Worm (Caenorhabditis elegans) whole organism, L2 larva: ENCODE measurements around the gene cut-1.

Experiments used
- C34F6.9 ChIP-seq: fragments of 150-350 bp; optimal IDR thresholded peaks from 2 replicates; lab custom pipeline; 2014; ENCODE audit warnings: missing biosample characterization, missing genetic modification characterization
- F13H6.1 ChIP-seq: sonication (generic microtip); optimal IDR thresholded peaks from 2 replicates; lab custom pipeline; 2016; ENCODE audit warnings: missing genetic modification characterization, missing compliant biosample characterization
- R02D3.7 ChIP-seq: fragments of 150-350 bp; optimal IDR thresholded peaks from 2 replicates; lab custom pipeline; 2014; ENCODE audit warnings: missing biosample characterization, missing genetic modification characterization
- Y55F3AM.14 ChIP-seq: fragments of 200-800 bp; sonication (Bioruptor generic); optimal IDR thresholded peaks from 2 replicates; lab custom pipeline; 2018; ENCODE audit warnings: mild to moderate bottlenecking, missing genetic modification characterization, missing compliant biosample characterization
- ZK546.5 ChIP-seq: sonication (generic microtip); optimal IDR thresholded peaks from 2 replicates; lab custom pipeline; 2017; ENCODE audit warnings: missing biosample characterization, missing genetic modification characterization
- alr-1 ChIP-seq: fragments of 150-350 bp; optimal IDR thresholded peaks from 2 replicates; lab custom pipeline; 2014; ENCODE audit warnings: missing biosample characterization, missing genetic modification characterization
- aly-2 ChIP-seq: fragments of 150-350 bp; optimal IDR thresholded peaks from 2 replicates; lab custom pipeline; 2014; ENCODE audit warnings: missing biosample characterization, missing genetic modification characterization
- ama-1 ChIP-seq: fragments of 150-350 bp; optimal IDR thresholded peaks from 2 replicates; lab custom pipeline; 2018; ENCODE audit warnings: inconsistent platforms
- blmp-1 ChIP-seq: sonication (generic microtip); optimal IDR thresholded peaks from 2 replicates; lab custom pipeline; 2017; ENCODE audit warnings: missing genetic modification characterization, mild to moderate bottlenecking, missing compliant biosample characterization, antibody characterized with exemption, moderate library complexity; ENCODE audit not compliant: insufficient read depth
- ceh-82 ChIP-seq: fragments of 150-350 bp; optimal IDR thresholded peaks from 2 replicates; lab custom pipeline; 2014; ENCODE audit warnings: missing biosample characterization, missing genetic modification characterization
- crh-2 ChIP-seq: sonication (generic microtip); optimal IDR thresholded peaks from 2 replicates; lab custom pipeline; 2017; ENCODE audit warnings: missing biosample characterization, missing genetic modification characterization
- dmd-4 ChIP-seq: sonication (generic microtip); optimal IDR thresholded peaks from 2 replicates; lab custom pipeline; 2017; ENCODE audit warnings: missing biosample characterization, missing genetic modification characterization
- egl-27 ChIP-seq: sonication (generic microtip); optimal IDR thresholded peaks from 3 replicates; lab custom pipeline; 2017; ENCODE audit warnings: missing biosample characterization, missing genetic modification reagents, missing genetic modification characterization
- elt-1 ChIP-seq: fragments of 150-350 bp; optimal IDR thresholded peaks from 2 replicates; lab custom pipeline; 2014; ENCODE audit warnings: missing biosample characterization, missing genetic modification characterization
- elt-3 ChIP-seq: sonication (generic microtip); optimal IDR thresholded peaks from 2 replicates; lab custom pipeline; 2017; ENCODE audit warnings: missing biosample characterization, missing genetic modification characterization
- fos-1 ChIP-seq: fragments of 150-350 bp; optimal IDR thresholded peaks from 2 replicates; lab custom pipeline; 2014; ENCODE audit warnings: missing biosample characterization, missing genetic modification characterization
- gmeb-1 ChIP-seq: fragments of 150-350 bp; optimal IDR thresholded peaks from 2 replicates; lab custom pipeline; 2014; ENCODE audit warnings: missing biosample characterization, missing genetic modification characterization
- lin-11 ChIP-seq: fragments of 150-350 bp; sonication (generic microtip); optimal IDR thresholded peaks from 2 replicates; lab custom pipeline; 2014; ENCODE audit warnings: missing biosample characterization, missing genetic modification characterization, inconsistent platforms, mixed read lengths
- lin-13 ChIP-seq: fragments of 150-350 bp; optimal IDR thresholded peaks from 2 replicates; lab custom pipeline; 2014; ENCODE audit warnings: missing biosample characterization, missing genetic modification reagents, missing genetic modification characterization
- lin-39 ChIP-seq: fragments of 150-350 bp; optimal IDR thresholded peaks from 2 replicates; lab custom pipeline; 2014; ENCODE audit warnings: missing biosample characterization, missing genetic modification reagents, missing genetic modification characterization
- lsy-2 ChIP-seq, 2 experiments: fragments of 150-350 bp in 1 of 2; sonication (generic microtip) in 1 of 2; optimal IDR thresholded peaks; 2 replicates each; lab custom pipeline; 2014 to 2017; ENCODE audit warnings: missing biosample characterization in 2 of 2, missing genetic modification characterization in 2 of 2
- mab-5 ChIP-seq: fragments of 150-350 bp; optimal IDR thresholded peaks from 2 replicates; lab custom pipeline; 2014; ENCODE audit warnings: missing biosample characterization, missing genetic modification characterization
- mbf-1 ChIP-seq: sonication (generic microtip); optimal IDR thresholded peaks from 2 replicates; lab custom pipeline; 2017; ENCODE audit warnings: missing biosample characterization, missing genetic modification characterization
- mdl-1 ChIP-seq, 2 experiments: fragments of 150-350 bp in 1 of 2; sonication (generic microtip) in 1 of 2; optimal IDR thresholded peaks; 2 replicates each; lab custom pipeline; 2017; ENCODE audit warnings: missing biosample characterization in 2 of 2, missing genetic modification characterization in 2 of 2
- nhr-10 ChIP-seq: sonication (generic microtip); optimal IDR thresholded peaks from 2 replicates; lab custom pipeline; 2017; ENCODE audit warnings: missing biosample characterization, missing genetic modification characterization
- nhr-11 ChIP-seq: fragments of 150-350 bp; optimal IDR thresholded peaks from 2 replicates; lab custom pipeline; 2014; ENCODE audit warnings: missing biosample characterization, missing genetic modification characterization
- nhr-12 ChIP-seq: fragments of 150-350 bp; optimal IDR thresholded peaks from 2 replicates; lab custom pipeline; 2014; ENCODE audit warnings: missing biosample characterization, missing genetic modification characterization
- nhr-129 ChIP-seq: fragments of 150-350 bp; optimal IDR thresholded peaks from 2 replicates; lab custom pipeline; 2014; ENCODE audit warnings: missing biosample characterization, missing genetic modification characterization
- nhr-21 ChIP-seq: fragments of 150-350 bp; optimal IDR thresholded peaks from 2 replicates; lab custom pipeline; 2014; ENCODE audit warnings: missing biosample characterization, missing genetic modification characterization
- nhr-23 ChIP-seq: fragments of 150-350 bp; optimal IDR thresholded peaks from 2 replicates; lab custom pipeline; 2014; ENCODE audit warnings: missing biosample characterization, missing genetic modification reagents, missing genetic modification characterization
- nhr-237 ChIP-seq: fragments of 150-350 bp; optimal IDR thresholded peaks from 2 replicates; lab custom pipeline; 2014; ENCODE audit warnings: missing biosample characterization, missing genetic modification characterization
- nhr-25 ChIP-seq: fragments of 150-350 bp; sonication (generic microtip); optimal IDR thresholded peaks from 3 replicates; lab custom pipeline; 2014; ENCODE audit warnings: missing biosample characterization, missing genetic modification characterization
- nhr-6 ChIP-seq: fragments of 150-350 bp; optimal IDR thresholded peaks from 2 replicates; lab custom pipeline; 2014; ENCODE audit warnings: missing biosample characterization, missing genetic modification characterization
- nhr-77 ChIP-seq: fragments of 150-350 bp; optimal IDR thresholded peaks from 2 replicates; lab custom pipeline; 2014; ENCODE audit warnings: missing biosample characterization, missing genetic modification characterization
- peb-1 ChIP-seq: fragments of 150-350 bp; optimal IDR thresholded peaks from 2 replicates; lab custom pipeline; 2014; ENCODE audit warnings: missing biosample characterization, missing genetic modification characterization
- sem-4 ChIP-seq: fragments of 150-350 bp; optimal IDR thresholded peaks from 2 replicates; lab custom pipeline; 2014; ENCODE audit warnings: missing biosample characterization, missing genetic modification reagents, missing genetic modification characterization
- skn-1 ChIP-seq: sonication (generic microtip); optimal IDR thresholded peaks from 2 replicates; lab custom pipeline; 2017; ENCODE audit warnings: missing biosample characterization, missing genetic modification characterization
- sma-3 ChIP-seq: sonication (generic microtip); optimal IDR thresholded peaks from 2 replicates; lab custom pipeline; 2016; ENCODE audit warnings: missing genetic modification reagents, missing genetic modification characterization, missing compliant biosample characterization
- sma-9 ChIP-seq, 2 experiments: fragments of 150-350 bp in 1 of 2; sonication (generic microtip) in 1 of 2; optimal IDR thresholded peaks; 2 replicates each; lab custom pipeline; 2014 to 2016; ENCODE audit warnings: missing genetic modification characterization in 2 of 2, mild to moderate bottlenecking in 1 of 2, missing biosample characterization in 1 of 2, missing compliant biosample characterization in 1 of 2, missing genetic modification reagents in 1 of 2, moderate library complexity in 1 of 2
- snpc-4 ChIP-seq: fragments of 150-350 bp; optimal IDR thresholded peaks from 2 replicates; lab custom pipeline; 2014; ENCODE audit warnings: missing biosample characterization, missing genetic modification characterization
- unc-39 ChIP-seq: fragments of 150-350 bp; optimal IDR thresholded peaks from 2 replicates; lab custom pipeline; 2014; ENCODE audit warnings: missing biosample characterization, missing genetic modification characterization
- unc-55 ChIP-seq: fragments of 150-350 bp; sonication (generic microtip); optimal IDR thresholded peaks from 3 replicates; lab custom pipeline; 2014; ENCODE audit warnings: missing biosample characterization, missing genetic modification reagents, missing genetic modification characterization
- unc-62 ChIP-seq: fragments of 150-350 bp; optimal IDR thresholded peaks from 2 replicates; lab custom pipeline; 2014; ENCODE audit warnings: missing biosample characterization, missing genetic modification reagents, missing genetic modification characterization
- zag-1 ChIP-seq: fragments of 150-350 bp; optimal IDR thresholded peaks from 2 replicates; lab custom pipeline; 2014; ENCODE audit warnings: missing biosample characterization, missing genetic modification characterization
- ztf-1 ChIP-seq: fragments of 200-800 bp; sonication (Bioruptor generic); conservative IDR thresholded peaks from 2 replicates; pipeline ENCODE4 v1.3.6; 2022; ENCODE audit warnings: missing genetic modification characterization, missing compliant biosample characterization
- ztf-11 ChIP-seq: sonication (generic microtip); optimal IDR thresholded peaks from 2 replicates; lab custom pipeline; 2017; ENCODE audit warnings: missing biosample characterization, missing genetic modification characterization
- ztf-4 ChIP-seq: fragments of 150-350 bp; optimal IDR thresholded peaks from 2 replicates; lab custom pipeline; 2014; ENCODE audit warnings: missing biosample characterization, missing genetic modification characterization

cut-1 gene

ce11 chrII:11268822-11269221, at the start of gene cut-1:
cut-1 (plus strand) TSS chrII:11269122.
- TF ChIP-seq nhr-6 (tag; lab: Kevin White, UChicago) = no peak
- TF ChIP-seq sma-3 = no peak
- TF ChIP-seq peb-1 (tag; lab: Kevin White, UChicago) = no peak
- no peak for TF ChIP-seq egl-27 (tag; lab: Kevin White, UChicago)
- no peak for TF ChIP-seq Y55F3AM.14 (GFP tag; lab: Kevin White, UChicago)
- TF ChIP-seq aly-2 = no peak
- no peak for TF ChIP-seq ztf-4 (tag; lab: Kevin White, UChicago)

- TF ChIP-seq sma-9 (GFP tag; optimal IDR thresholded peaks at IDR 0.05; lab: Kevin White, UChicago) (no peak), sma-9 (tag; optimal IDR thresholded peaks at IDR 0.05; lab: Kevin White, UChicago) (no peak), nhr-77 (tag; lab: Kevin White, UChicago) (no peak), elt-3 (tag; lab: Kevin White, UChicago) (no peak), alr-1 (tag; lab: Kevin White, UChicago) (no peak), nhr-25 (tag; lab: Kevin White, UChicago) (no peak), R02D3.7 (tag; lab: Kevin White, UChicago) (no peak)
Measured at ce11 chrII:11221771-11222355, 47.1 kb upstream of the cut-1 start, which contains the start of gene plpr-1. plpr-1 (plus strand) TSS chrII:11222305.

- TF ChIP-seq snpc-4 = peak; percentile 99
- TF ChIP-seq lin-13 (GFP tag; lab: Kevin White, UChicago) = peak; percentile 43
- TF ChIP-seq nhr-129 (tag; lab: Kevin White, UChicago) = peak; percentile 46
- TF ChIP-seq unc-62 = no peak
- TF ChIP-seq ztf-1 = no peak
- TF ChIP-seq gmeb-1 (tag; lab: Kevin White, UChicago) = peak; percentile 82
- peak; percentile 67 for TF ChIP-seq unc-55 (GFP tag; lab: Kevin White, UChicago)
- TF ChIP-seq sma-3 = peak; percentile 86
- no peak for TF ChIP-seq elt-3 (tag; lab: Kevin White, UChicago)
- TF ChIP-seq zag-1 (tag; lab: Kevin White, UChicago) = peak; percentile 44
- peak; percentile 22 for TF ChIP-seq ceh-82 (tag; lab: Kevin White, UChicago)
- TF ChIP-seq nhr-25 (tag; lab: Kevin White, UChicago) = peak; percentile 43
- peak; percentile 97 for TF ChIP-seq ama-1 (lab: Kevin White, UChicago)
- TF ChIP-seq lin-11 (tag; lab: Kevin White, UChicago) = peak; percentile 34
- no peak for TF ChIP-seq ztf-11
- peak; percentile 73 for TF ChIP-seq crh-2
- TF ChIP-seq nhr-11 (tag; lab: Kevin White, UChicago) = no peak
- peak; percentile 70 for TF ChIP-seq egl-27 (tag; lab: Kevin White, UChicago)
- peak; percentile 83 for TF ChIP-seq nhr-21 (tag; lab: Kevin White, UChicago)
- TF ChIP-seq unc-39 (tag; lab: Kevin White, UChicago) = no peak
- no peak for TF ChIP-seq lin-39 (tag; lab: Kevin White, UChicago)
- no peak for TF ChIP-seq mdl-1 (tag; optimal IDR thresholded peaks at IDR 0.05; lab: Kevin White, UChicago)
- TF ChIP-seq nhr-6 (tag; lab: Kevin White, UChicago) = peak; percentile 37
- peak; percentile 86 for TF ChIP-seq fos-1 (tag; lab: Kevin White, UChicago)
- no peak for TF ChIP-seq ztf-4 (tag; lab: Kevin White, UChicago)
- TF ChIP-seq skn-1 = no peak
- peak; percentile 58 for TF ChIP-seq nhr-77 (tag; lab: Kevin White, UChicago)
- no peak for TF ChIP-seq sem-4 (tag; lab: Kevin White, UChicago)
- no peak for TF ChIP-seq mbf-1 (tag; lab: Kevin White, UChicago)
- peak; percentile 60 to 74 for TF ChIP-seq lsy-2 (tag; optimal IDR thresholded peaks at IDR 0.05; lab: Kevin White, UChicago)
- TF ChIP-seq Y55F3AM.14 (GFP tag; lab: Kevin White, UChicago) = peak; percentile 58
- TF ChIP-seq F13H6.1 (tag; lab: Kevin White, UChicago) = peak; percentile 59
- TF ChIP-seq nhr-237 = peak; percentile 47
- TF ChIP-seq nhr-23 (tag; lab: Kevin White, UChicago) = no peak
- TF ChIP-seq nhr-10 = peak; percentile 31
- peak; percentile 86 for TF ChIP-seq sma-9 (GFP tag; optimal IDR thresholded peaks at IDR 0.05; lab: Kevin White, UChicago)
- no peak for TF ChIP-seq sma-9 (tag; optimal IDR thresholded peaks at IDR 0.05; lab: Kevin White, UChicago)
- no peak for TF ChIP-seq C34F6.9 (tag; lab: Kevin White, UChicago)
- TF ChIP-seq blmp-1 (tag; lab: Kevin White, UChicago) = peak; percentile 24
- TF ChIP-seq R02D3.7 (tag; lab: Kevin White, UChicago) = peak; percentile 19
- no peak for TF ChIP-seq ZK546.5
- TF ChIP-seq dmd-4 (tag; lab: Kevin White, UChicago) = no peak
- peak; percentile 42 for TF ChIP-seq mab-5 (tag; lab: Kevin White, UChicago)
- no peak for TF ChIP-seq peb-1 (tag; lab: Kevin White, UChicago)
- no peak for TF ChIP-seq nhr-12
- no peak for TF ChIP-seq aly-2
- TF ChIP-seq alr-1 (tag; lab: Kevin White, UChicago) = no peak
- no peak for TF ChIP-seq elt-1 (tag; lab: Kevin White, UChicago)
Measured at ce11 chrII:11224045-11224481, 44.9 kb upstream of the cut-1 start.
